Fruit fly (Drosophila melanogaster): ENCODE results near the gene Klp61F.

Gene Klp61F

DNA sequence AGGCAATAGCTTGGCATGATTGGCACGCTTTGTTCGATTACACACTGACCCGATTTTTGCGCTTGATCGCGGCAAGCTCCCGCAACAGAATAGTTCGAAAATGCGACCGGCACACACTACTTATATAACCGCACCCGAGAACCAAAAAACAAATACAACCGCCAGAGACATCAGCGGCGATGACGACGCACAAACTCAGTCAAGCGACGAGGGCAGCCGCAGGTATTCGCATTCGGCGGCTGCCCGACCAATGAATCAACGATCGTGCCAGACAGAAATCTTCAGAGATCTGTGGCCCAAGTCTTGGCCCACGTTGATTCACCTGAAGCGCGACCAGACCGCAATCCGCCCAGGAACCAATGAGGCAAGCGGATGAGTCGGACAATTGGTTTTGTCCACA is 7.5 kb downstream of the Klp61F start, which contains the start of gene CG9192:
Gene CG9192 (minus strand): TSS at position 101 of the 400 bp plus-strand sequence.
- TF ChIP-seq CG17801 (GFP tag; optimal IDR thresholded peaks at IDR 0.05; ENCODE audit: partially characterized antibody) = no peak

DNA sequence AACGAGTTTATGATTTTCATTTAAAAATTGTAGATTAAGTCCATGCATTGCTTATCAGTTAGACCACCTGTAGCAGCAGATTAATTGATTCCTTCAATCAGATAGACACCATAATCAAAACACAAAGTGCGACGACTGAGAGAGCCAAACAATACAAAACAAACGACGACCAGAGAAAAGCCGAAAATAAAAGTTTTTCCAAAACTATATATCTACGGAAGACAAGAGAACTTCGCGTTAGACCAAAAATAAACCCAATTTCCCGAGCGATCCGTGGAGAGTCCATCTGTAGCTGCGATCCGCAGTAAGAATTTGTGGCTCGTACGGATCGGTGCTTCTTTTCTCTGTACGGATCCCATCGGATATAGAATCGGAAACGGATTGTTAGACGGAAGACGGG is 10.3 kb downstream of the Klp61F start, which contains the start of gene galene:
Gene galene (plus strand): TSS at position 301 of the 400 bp plus-strand sequence.
- no peak for TF ChIP-seq CG17801 (GFP tag; optimal IDR thresholded peaks at IDR 0.05; ENCODE audit: partially characterized antibody)

DNA sequence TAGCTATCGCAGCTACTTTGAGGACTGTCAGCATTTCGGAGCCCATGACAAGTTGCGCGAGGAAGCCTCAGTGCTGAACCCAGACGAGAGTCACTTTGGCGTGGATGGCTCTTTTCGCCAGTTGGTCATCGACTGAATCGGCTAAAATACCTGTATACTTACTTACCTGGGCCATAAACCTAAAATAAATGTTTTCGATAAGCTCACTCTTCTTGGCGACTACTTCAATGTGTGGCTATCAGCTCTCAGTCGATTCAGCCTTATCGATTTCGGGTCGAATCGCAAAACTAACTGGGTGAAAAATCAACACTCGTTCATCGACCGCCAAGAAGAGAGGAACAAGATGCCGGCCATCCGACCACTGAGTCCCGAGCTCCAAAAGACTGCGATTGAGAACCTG is 11.9 kb downstream of the Klp61F start, which contains the start of gene CG33966:
Gene CG33966 (plus strand): TSS at position 301 of the 400 bp plus-strand sequence.
- no peak for TF ChIP-seq CG17801 (GFP tag; optimal IDR thresholded peaks at IDR 0.05; ENCODE audit: partially characterized antibody)

DNA sequence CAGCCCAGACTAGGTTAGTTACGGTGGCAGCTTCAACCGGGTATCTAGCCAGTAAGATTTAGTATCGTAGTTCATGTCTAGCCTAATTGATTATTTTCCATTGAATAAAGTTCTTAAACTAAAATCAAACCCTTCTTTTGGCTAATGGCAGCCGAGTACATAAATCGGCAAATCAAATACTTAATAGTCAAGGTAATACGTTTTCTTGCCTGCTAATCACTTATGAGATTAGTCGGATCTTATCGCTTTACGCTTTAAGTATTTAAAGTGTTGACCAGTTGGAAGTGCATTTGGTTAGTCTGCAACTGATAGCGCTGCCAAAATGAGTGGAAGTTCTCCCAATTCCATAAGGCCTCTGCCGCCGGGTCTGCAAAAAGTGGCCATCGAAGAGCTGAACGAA is 13.1 kb downstream of the Klp61F start, which contains the start of gene CG33965:
Gene CG33965 (plus strand): TSS at position 301 of the 400 bp plus-strand sequence.
- no peak for TF ChIP-seq CG17801 (GFP tag; optimal IDR thresholded peaks at IDR 0.05; ENCODE audit: partially characterized antibody)

DNA sequence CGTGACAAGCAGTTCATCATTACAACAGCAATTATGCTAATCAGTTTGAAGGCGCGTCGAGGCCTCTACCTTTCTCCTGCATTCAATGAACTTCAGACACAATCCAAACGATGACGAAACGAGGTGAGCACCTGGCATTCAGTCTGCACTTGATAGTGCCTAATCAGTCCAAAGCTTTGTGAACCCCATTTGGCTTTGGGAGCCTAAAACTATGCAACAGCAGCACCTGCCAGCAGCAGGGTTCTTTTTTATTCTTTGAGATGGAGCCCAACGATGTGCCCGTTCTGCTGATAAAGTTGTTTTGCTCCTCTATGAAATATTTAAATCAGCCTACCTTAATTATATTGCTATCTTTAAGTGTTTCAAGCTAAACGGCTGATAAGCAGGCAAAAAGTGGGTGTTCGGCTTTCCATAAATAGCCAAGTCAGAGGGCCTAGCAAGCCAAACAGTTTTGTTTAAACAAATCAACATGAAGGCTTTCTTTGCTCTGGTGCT is 18.4 kb downstream of the Klp61F start, which contains the start of gene LysS:
Gene LysS (plus strand): TSS at position 445 of the 495 bp plus-strand sequence.
- no peak for TF ChIP-seq CG17801 (GFP tag; optimal IDR thresholded peaks at IDR 0.05; ENCODE audit: partially characterized antibody)

DNA sequence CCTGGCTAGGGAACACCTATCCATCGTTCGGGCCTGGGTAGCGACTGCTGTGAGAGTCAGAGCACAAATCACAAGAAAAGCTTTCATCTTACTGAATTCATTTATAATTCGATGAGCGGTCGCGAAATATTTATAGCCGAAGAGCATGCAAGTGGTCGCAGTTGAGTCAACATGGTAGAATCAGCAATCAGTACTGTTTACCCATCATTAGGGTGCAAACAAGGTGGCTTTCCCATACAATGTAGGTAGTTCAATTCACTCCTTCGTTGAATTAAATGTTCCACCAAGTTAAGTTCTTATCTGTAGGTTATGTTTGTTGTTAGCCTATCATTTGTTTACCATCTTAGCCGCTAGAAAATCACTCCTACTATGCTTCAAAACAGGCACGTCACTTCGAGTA is 27.1 kb downstream of the Klp61F start, which contains the start of gene LysP:
Gene LysP (minus strand): TSS at position 101 of the 400 bp plus-strand sequence.
- TF ChIP-seq CG17801 (GFP tag; optimal IDR thresholded peaks at IDR 0.05; ENCODE audit: partially characterized antibody) = no peak

DNA sequence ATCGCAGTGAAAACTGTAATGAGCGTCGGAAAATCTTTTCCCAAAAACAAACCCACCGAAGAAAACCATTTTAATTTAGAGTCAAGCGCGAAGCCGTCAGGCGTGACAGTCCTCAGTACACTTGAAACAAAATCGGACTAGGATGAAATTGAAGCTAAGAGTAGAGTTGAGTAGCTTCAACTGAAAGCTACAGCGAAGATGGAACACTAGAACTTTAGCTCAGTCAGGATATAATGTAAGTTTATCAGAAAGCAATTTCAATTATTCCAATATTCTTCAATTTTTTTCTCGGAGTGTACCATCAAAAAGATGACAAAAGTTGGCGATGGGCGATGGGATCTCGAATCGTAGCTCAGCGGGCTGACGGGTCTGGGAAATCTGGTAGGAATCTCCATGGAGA is 29.2 kb downstream of the Klp61F start:
- no peak for TF ChIP-seq CG17801 (GFP tag; optimal IDR thresholded peaks at IDR 0.05; ENCODE audit: partially characterized antibody)

DNA sequence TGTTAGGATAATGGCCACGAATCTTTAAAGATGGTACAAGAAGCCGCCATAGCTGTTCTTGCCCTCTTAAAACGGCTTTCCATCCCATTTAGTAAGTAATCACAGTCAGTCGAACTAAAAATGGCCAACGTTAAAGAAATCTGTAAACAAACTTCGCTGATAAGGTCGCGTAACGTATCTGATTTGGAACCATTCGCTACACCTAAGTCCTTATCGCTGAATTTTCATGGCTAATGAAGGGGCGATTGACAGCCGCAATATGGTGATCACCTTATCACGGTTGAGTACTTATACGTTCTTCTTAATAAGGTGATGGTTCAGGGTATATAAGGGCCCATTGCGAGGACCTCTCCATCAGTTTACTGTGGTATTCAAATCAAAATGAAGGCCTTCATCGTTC is 33.1 kb downstream of the Klp61F start, which contains the start of gene LysE:
Gene LysE (plus strand): TSS at position 257 of the 400 bp plus-strand sequence.
- TF ChIP-seq CG17801 (GFP tag; optimal IDR thresholded peaks at IDR 0.05; ENCODE audit: partially characterized antibody) = no peak

DNA sequence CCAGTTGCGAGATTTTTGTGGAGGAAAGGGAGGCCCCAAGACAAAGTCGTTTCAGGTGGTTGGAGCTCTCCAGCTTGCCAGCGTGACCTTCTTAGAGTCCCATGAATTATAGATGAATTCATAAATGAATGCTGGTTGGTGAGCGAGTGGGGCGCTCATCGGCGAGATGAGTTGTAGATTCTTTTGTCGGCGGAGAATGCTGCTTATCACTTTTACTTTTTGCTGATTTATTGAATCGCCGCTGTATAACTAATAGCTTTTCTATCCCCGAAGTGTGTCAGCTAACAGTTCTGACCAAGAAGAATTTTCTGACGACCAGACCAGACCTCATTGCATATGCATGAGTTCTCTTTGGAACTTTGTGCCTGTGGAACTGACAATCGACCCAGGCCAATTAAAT is 33.6 kb downstream of the Klp61F start:
- no peak for TF ChIP-seq CG17801 (GFP tag; optimal IDR thresholded peaks at IDR 0.05; ENCODE audit: partially characterized antibody)

DNA sequence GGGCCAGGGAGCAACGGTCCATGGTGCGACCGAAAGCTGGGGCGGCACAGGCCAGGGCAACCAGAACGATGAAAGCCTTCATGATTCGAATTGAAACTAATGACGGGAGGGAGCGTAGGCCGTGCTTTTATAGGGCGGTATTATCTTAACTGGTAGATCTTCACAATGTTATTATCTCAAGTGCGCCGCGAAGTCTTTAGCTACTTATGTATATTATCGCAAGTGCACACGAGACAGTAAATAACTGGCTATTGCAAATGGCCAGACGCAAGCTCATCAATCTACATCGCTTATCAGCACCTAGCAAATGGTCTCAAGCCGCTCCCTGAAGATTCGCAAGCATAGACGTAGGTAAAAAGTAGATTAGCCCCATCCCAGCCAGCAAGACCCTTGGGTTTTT is 34.6 kb downstream of the Klp61F start, which contains the start of gene LysD:
Gene LysD (minus strand): TSS at position 101 of the 400 bp plus-strand sequence.
- TF ChIP-seq CG17801 (GFP tag; optimal IDR thresholded peaks at IDR 0.05; ENCODE audit: partially characterized antibody) = no peak

DNA sequence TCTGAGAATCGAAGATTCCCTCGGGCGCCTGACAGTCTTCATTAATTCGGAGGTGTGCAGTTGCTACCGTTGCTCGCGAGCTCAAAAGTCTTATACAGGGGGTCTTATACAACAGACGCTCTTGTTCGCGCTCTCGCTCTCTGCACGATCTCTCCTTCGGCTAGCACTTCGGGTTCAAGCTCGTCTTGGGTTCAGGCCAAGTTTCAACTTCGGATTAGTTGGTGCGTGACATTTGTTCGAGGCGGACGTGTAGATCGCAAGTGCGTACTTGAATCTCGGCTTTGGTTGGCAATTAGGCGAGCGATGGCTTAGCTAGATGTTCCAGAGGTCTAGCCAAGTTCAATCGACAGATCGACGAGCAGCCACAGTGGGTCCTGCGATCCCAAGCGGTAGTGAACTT is 37.5 kb downstream of the Klp61F start:
- TF ChIP-seq CG17801 (GFP tag; optimal IDR thresholded peaks at IDR 0.05; ENCODE audit: partially characterized antibody) = no peak

DNA sequence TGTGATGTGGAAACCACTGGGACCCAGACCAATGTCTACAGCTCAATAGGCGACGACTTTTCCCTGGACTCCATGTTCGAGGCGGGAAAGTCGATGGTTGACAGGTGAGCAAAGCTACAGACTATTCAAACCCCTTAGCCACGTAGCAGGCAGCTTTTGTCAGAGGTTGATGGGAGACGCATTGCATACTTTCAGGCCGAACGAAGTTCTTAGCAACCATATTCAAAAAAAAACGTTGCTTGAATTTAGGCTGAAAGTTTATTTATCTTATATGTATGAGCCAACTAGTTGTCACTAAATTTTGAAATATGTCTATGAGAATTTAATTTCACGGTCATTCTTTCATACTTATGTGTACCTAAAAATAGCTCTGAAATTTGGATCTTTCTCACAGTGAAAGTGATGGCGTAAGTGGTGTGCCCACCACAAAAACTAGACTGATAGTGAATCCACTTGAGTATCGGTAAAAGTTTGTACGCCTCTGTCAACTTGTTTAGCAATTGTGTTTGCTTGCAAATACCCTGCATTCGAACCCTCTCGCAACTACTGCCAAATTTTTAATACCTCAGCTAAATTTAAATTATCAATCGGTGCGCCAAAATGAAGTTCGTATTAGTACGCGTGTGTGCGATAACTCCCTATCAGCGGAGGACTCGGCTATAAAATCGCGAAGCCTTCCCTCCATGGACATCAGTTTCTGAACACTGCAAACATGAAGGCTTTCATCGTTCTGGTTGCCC is 38.9 kb downstream of the Klp61F start, which contains the start of gene LysB:
Gene LysB (plus strand): TSS at position 690 of the 740 bp plus-strand sequence.
- no peak for TF ChIP-seq CG17801 (GFP tag; optimal IDR thresholded peaks at IDR 0.05; ENCODE audit: partially characterized antibody)

DNA sequence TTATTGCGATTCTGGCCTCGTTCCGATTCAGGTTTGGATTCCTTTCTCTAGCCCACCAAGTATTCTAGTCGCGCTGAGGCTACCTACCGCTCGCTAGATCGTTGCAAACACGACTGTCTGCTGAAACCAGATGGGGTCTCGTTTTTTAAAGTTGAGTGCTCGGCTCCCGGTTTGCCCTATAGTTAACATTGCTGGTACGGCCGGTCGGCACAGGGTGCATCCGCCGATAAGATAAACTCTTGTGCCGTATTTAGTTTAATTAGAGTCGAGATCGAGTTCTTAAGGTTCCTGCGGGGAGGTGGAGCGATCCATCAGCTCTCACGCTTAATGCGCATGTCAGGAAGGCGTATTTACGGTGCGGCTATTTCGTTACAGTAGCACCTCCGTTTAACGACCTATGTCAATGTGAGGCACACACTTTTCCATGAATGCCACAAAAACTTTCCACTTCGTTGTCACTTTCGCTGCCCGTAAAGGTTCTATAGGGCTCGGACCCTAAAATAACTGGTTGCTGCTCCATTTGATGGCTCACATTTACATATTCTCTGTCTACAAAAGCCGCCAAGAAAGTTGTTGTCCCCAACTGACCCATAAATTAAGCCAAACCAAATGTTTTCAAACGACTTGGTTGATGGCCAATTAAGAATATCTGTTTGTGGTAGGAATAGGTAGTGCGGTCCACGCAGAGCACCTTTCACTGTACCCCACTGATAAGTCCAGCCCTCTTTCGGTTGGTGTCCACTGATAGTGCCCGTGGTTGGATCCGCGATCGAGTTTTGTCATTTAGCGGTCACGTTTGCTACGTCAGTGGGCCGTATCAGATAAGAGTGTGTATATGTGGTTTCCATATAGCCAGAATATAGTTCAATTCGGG is 40.8 kb downstream of the Klp61F start, which contains the start of gene CG9119:
Gene CG9119 (minus strand): TSS at position 122 of the 874 bp plus-strand sequence.
- TF ChIP-seq CG17801 (GFP tag; optimal IDR thresholded peaks at IDR 0.05; ENCODE audit: partially characterized antibody) = no peak

DNA sequence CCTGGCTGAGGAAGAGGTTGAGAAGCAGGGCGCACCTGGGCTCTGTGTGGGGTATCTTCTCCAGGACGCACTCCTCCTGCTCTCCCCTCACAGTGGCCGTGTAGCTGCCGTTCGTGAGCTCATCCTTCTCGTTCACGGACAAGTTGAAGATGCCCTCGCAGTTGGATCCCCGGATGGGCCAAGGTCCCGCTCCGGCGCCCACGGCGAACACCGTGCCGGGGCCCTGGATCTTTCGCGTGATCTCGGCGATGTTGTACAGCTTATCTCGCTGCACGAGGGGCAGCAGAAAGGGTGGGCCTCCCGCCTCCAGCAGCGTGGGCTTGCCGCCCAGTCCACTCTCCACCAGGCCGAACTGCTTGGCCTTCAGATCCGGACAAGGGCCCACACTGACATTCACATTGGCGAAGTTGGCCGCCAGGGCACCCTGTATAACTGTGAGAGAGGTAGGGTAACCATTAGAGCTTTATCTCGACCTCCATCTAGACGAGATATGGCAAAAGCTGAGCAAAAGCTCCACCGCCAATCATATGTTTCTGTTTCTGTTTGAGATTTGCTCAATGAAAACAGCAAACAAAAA is 41.8 kb downstream of the Klp61F start:
- no peak for TF ChIP-seq CG17801 (GFP tag; optimal IDR thresholded peaks at IDR 0.05; ENCODE audit: partially characterized antibody)
